Worm (Caenorhabditis elegans): Measurements from ENCODE around the gene ins-12.

DNA sequence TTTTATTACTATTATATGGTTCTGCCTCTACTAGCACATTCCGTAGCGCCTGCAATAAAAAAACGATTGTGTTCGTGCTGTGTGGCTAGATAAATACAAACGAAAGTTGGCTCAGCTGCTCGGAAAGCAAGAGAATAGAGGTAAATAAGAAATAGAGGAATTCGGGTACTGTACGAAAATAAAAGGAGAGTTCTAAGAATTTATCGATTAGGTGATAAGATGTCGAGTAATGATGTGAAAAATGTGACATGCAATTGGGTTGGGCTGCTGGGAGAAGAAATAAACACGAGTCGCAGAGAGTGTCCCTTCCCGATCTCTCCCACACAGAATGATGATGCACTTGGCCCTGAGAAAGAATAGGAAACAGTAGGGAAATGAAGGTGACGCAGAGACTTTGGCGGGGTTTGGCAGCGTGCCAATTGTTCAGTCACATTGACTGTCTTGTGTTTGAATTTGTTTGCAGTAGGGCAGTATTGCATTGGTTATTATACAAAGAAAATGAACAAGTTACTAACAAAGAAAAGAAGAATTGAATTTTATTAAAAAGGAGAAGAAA is 39.0 kb downstream of the ins-12 start, which contains the start of gene cdc-14:
- TF ChIP-seq jun-1 (tag; optimal IDR thresholded peaks at IDR 0.05) = no peak
- TF ChIP-seq unc-62 (GFP tag; optimal IDR thresholded peaks at IDR 0.05) = no peak
- TF ChIP-seq ama-1 (optimal IDR thresholded peaks at IDR 0.05) = peak; percentile 48

Measured in whole organism, L1 larva.